Worm (Caenorhabditis elegans) whole organism, L2 larva: ENCODE results near the gene pqn-39.

Experiments
- C34F6.9 ChIP-seq: fragments of 150-350 bp; optimal IDR thresholded peaks from 2 replicates; lab custom pipeline; 2014; ENCODE audit warnings: missing biosample characterization, missing genetic modification characterization
- F13H6.1 ChIP-seq: sonication (generic microtip); optimal IDR thresholded peaks from 2 replicates; lab custom pipeline; 2016; ENCODE audit warnings: missing genetic modification characterization, missing compliant biosample characterization
- R02D3.7 ChIP-seq: fragments of 150-350 bp; optimal IDR thresholded peaks from 2 replicates; lab custom pipeline; 2014; ENCODE audit warnings: missing biosample characterization, missing genetic modification characterization
- Y55F3AM.14 ChIP-seq: fragments of 200-800 bp; sonication (Bioruptor generic); optimal IDR thresholded peaks from 2 replicates; lab custom pipeline; 2018; ENCODE audit warnings: mild to moderate bottlenecking, missing genetic modification characterization, missing compliant biosample characterization
- ZK546.5 ChIP-seq: sonication (generic microtip); optimal IDR thresholded peaks from 2 replicates; lab custom pipeline; 2017; ENCODE audit warnings: missing biosample characterization, missing genetic modification characterization
- alr-1 ChIP-seq: fragments of 150-350 bp; optimal IDR thresholded peaks from 2 replicates; lab custom pipeline; 2014; ENCODE audit warnings: missing biosample characterization, missing genetic modification characterization
- aly-2 ChIP-seq: fragments of 150-350 bp; optimal IDR thresholded peaks from 2 replicates; lab custom pipeline; 2014; ENCODE audit warnings: missing biosample characterization, missing genetic modification characterization
- ama-1 ChIP-seq: fragments of 150-350 bp; optimal IDR thresholded peaks from 2 replicates; lab custom pipeline; 2018; ENCODE audit warnings: inconsistent platforms
- blmp-1 ChIP-seq: sonication (generic microtip); optimal IDR thresholded peaks from 2 replicates; lab custom pipeline; 2017; ENCODE audit warnings: missing genetic modification characterization, mild to moderate bottlenecking, missing compliant biosample characterization, antibody characterized with exemption, moderate library complexity; ENCODE audit not compliant: insufficient read depth
- ceh-16 ChIP-seq: fragments of 150-350 bp; optimal IDR thresholded peaks from 2 replicates; lab custom pipeline; 2014; ENCODE audit warnings: missing biosample characterization, missing genetic modification characterization
- ceh-82 ChIP-seq: fragments of 150-350 bp; optimal IDR thresholded peaks from 2 replicates; lab custom pipeline; 2014; ENCODE audit warnings: missing biosample characterization, missing genetic modification characterization
- crh-2 ChIP-seq: sonication (generic microtip); optimal IDR thresholded peaks from 2 replicates; lab custom pipeline; 2017; ENCODE audit warnings: missing biosample characterization, missing genetic modification characterization
- dmd-4 ChIP-seq: sonication (generic microtip); optimal IDR thresholded peaks from 2 replicates; lab custom pipeline; 2017; ENCODE audit warnings: missing biosample characterization, missing genetic modification characterization
- egl-27 ChIP-seq: sonication (generic microtip); optimal IDR thresholded peaks from 3 replicates; lab custom pipeline; 2017; ENCODE audit warnings: missing biosample characterization, missing genetic modification reagents, missing genetic modification characterization
- elt-1 ChIP-seq: fragments of 150-350 bp; optimal IDR thresholded peaks from 2 replicates; lab custom pipeline; 2014; ENCODE audit warnings: missing biosample characterization, missing genetic modification characterization
- elt-3 ChIP-seq: sonication (generic microtip); optimal IDR thresholded peaks from 2 replicates; lab custom pipeline; 2017; ENCODE audit warnings: missing biosample characterization, missing genetic modification characterization
- fos-1 ChIP-seq: fragments of 150-350 bp; optimal IDR thresholded peaks from 2 replicates; lab custom pipeline; 2014; ENCODE audit warnings: missing biosample characterization, missing genetic modification characterization
- gmeb-1 ChIP-seq: fragments of 150-350 bp; optimal IDR thresholded peaks from 2 replicates; lab custom pipeline; 2014; ENCODE audit warnings: missing biosample characterization, missing genetic modification characterization
- lin-11 ChIP-seq: fragments of 150-350 bp; sonication (generic microtip); optimal IDR thresholded peaks from 2 replicates; lab custom pipeline; 2014; ENCODE audit warnings: missing biosample characterization, missing genetic modification characterization, inconsistent platforms, mixed read lengths
- lin-13 ChIP-seq: fragments of 150-350 bp; optimal IDR thresholded peaks from 2 replicates; lab custom pipeline; 2014; ENCODE audit warnings: missing biosample characterization, missing genetic modification reagents, missing genetic modification characterization
- lin-39 ChIP-seq: fragments of 150-350 bp; optimal IDR thresholded peaks from 2 replicates; lab custom pipeline; 2014; ENCODE audit warnings: missing biosample characterization, missing genetic modification reagents, missing genetic modification characterization
- lsy-2 ChIP-seq, 2 experiments: fragments of 150-350 bp in 1 of 2; sonication (generic microtip) in 1 of 2; optimal IDR thresholded peaks; 2 replicates each; lab custom pipeline; 2014 to 2017; ENCODE audit warnings: missing biosample characterization in 2 of 2, missing genetic modification characterization in 2 of 2
- mab-5 ChIP-seq: fragments of 150-350 bp; optimal IDR thresholded peaks from 2 replicates; lab custom pipeline; 2014; ENCODE audit warnings: missing biosample characterization, missing genetic modification characterization
- mbf-1 ChIP-seq: sonication (generic microtip); optimal IDR thresholded peaks from 2 replicates; lab custom pipeline; 2017; ENCODE audit warnings: missing biosample characterization, missing genetic modification characterization
- mdl-1 ChIP-seq, 2 experiments: fragments of 150-350 bp in 1 of 2; sonication (generic microtip) in 1 of 2; optimal IDR thresholded peaks; 2 replicates each; lab custom pipeline; 2017; ENCODE audit warnings: missing biosample characterization in 2 of 2, missing genetic modification characterization in 2 of 2
- nhr-10 ChIP-seq: sonication (generic microtip); optimal IDR thresholded peaks from 2 replicates; lab custom pipeline; 2017; ENCODE audit warnings: missing biosample characterization, missing genetic modification characterization
- nhr-11 ChIP-seq: fragments of 150-350 bp; optimal IDR thresholded peaks from 2 replicates; lab custom pipeline; 2014; ENCODE audit warnings: missing biosample characterization, missing genetic modification characterization
- nhr-12 ChIP-seq: fragments of 150-350 bp; optimal IDR thresholded peaks from 2 replicates; lab custom pipeline; 2014; ENCODE audit warnings: missing biosample characterization, missing genetic modification characterization
- nhr-129 ChIP-seq: fragments of 150-350 bp; optimal IDR thresholded peaks from 2 replicates; lab custom pipeline; 2014; ENCODE audit warnings: missing biosample characterization, missing genetic modification characterization
- nhr-21 ChIP-seq: fragments of 150-350 bp; optimal IDR thresholded peaks from 2 replicates; lab custom pipeline; 2014; ENCODE audit warnings: missing biosample characterization, missing genetic modification characterization
- nhr-23 ChIP-seq: fragments of 150-350 bp; optimal IDR thresholded peaks from 2 replicates; lab custom pipeline; 2014; ENCODE audit warnings: missing biosample characterization, missing genetic modification reagents, missing genetic modification characterization
- nhr-237 ChIP-seq: fragments of 150-350 bp; optimal IDR thresholded peaks from 2 replicates; lab custom pipeline; 2014; ENCODE audit warnings: missing biosample characterization, missing genetic modification characterization
- nhr-25 ChIP-seq: fragments of 150-350 bp; sonication (generic microtip); optimal IDR thresholded peaks from 3 replicates; lab custom pipeline; 2014; ENCODE audit warnings: missing biosample characterization, missing genetic modification characterization
- nhr-6 ChIP-seq: fragments of 150-350 bp; optimal IDR thresholded peaks from 2 replicates; lab custom pipeline; 2014; ENCODE audit warnings: missing biosample characterization, missing genetic modification characterization
- nhr-77 ChIP-seq: fragments of 150-350 bp; optimal IDR thresholded peaks from 2 replicates; lab custom pipeline; 2014; ENCODE audit warnings: missing biosample characterization, missing genetic modification characterization
- peb-1 ChIP-seq: fragments of 150-350 bp; optimal IDR thresholded peaks from 2 replicates; lab custom pipeline; 2014; ENCODE audit warnings: missing biosample characterization, missing genetic modification characterization
- sem-4 ChIP-seq: fragments of 150-350 bp; optimal IDR thresholded peaks from 2 replicates; lab custom pipeline; 2014; ENCODE audit warnings: missing biosample characterization, missing genetic modification reagents, missing genetic modification characterization
- skn-1 ChIP-seq: sonication (generic microtip); optimal IDR thresholded peaks from 2 replicates; lab custom pipeline; 2017; ENCODE audit warnings: missing biosample characterization, missing genetic modification characterization
- sma-3 ChIP-seq: sonication (generic microtip); optimal IDR thresholded peaks from 2 replicates; lab custom pipeline; 2016; ENCODE audit warnings: missing genetic modification reagents, missing genetic modification characterization, missing compliant biosample characterization
- sma-9 ChIP-seq, 2 experiments: fragments of 150-350 bp in 1 of 2; sonication (generic microtip) in 1 of 2; optimal IDR thresholded peaks; 2 replicates each; lab custom pipeline; 2014 to 2016; ENCODE audit warnings: missing genetic modification characterization in 2 of 2, mild to moderate bottlenecking in 1 of 2, missing biosample characterization in 1 of 2, missing compliant biosample characterization in 1 of 2, missing genetic modification reagents in 1 of 2, moderate library complexity in 1 of 2
- snpc-4 ChIP-seq: fragments of 150-350 bp; optimal IDR thresholded peaks from 2 replicates; lab custom pipeline; 2014; ENCODE audit warnings: missing biosample characterization, missing genetic modification characterization
- unc-39 ChIP-seq: fragments of 150-350 bp; optimal IDR thresholded peaks from 2 replicates; lab custom pipeline; 2014; ENCODE audit warnings: missing biosample characterization, missing genetic modification characterization
- unc-55 ChIP-seq: fragments of 150-350 bp; sonication (generic microtip); optimal IDR thresholded peaks from 3 replicates; lab custom pipeline; 2014; ENCODE audit warnings: missing biosample characterization, missing genetic modification reagents, missing genetic modification characterization
- unc-62 ChIP-seq: fragments of 150-350 bp; optimal IDR thresholded peaks from 2 replicates; lab custom pipeline; 2014; ENCODE audit warnings: missing biosample characterization, missing genetic modification reagents, missing genetic modification characterization
- zag-1 ChIP-seq: fragments of 150-350 bp; optimal IDR thresholded peaks from 2 replicates; lab custom pipeline; 2014; ENCODE audit warnings: missing biosample characterization, missing genetic modification characterization
- ztf-1 ChIP-seq: fragments of 200-800 bp; sonication (Bioruptor generic); conservative IDR thresholded peaks from 2 replicates; pipeline ENCODE4 v1.3.6; 2022; ENCODE audit warnings: missing genetic modification characterization, missing compliant biosample characterization
- ztf-11 ChIP-seq: sonication (generic microtip); optimal IDR thresholded peaks from 2 replicates; lab custom pipeline; 2017; ENCODE audit warnings: missing biosample characterization, missing genetic modification characterization
- ztf-4 ChIP-seq: fragments of 150-350 bp; optimal IDR thresholded peaks from 2 replicates; lab custom pipeline; 2014; ENCODE audit warnings: missing biosample characterization, missing genetic modification characterization

Gene pqn-39

ce11 chrX:13980417-13980816 lies 11.9 kb upstream of the pqn-39 start, which contains the start of gene arrd-24:
TSS of gene arrd-24 (minus strand) at chrX:13980517.
- peak; percentile 12 for TF ChIP-seq fos-1 (tag; lab: Kevin White, UChicago)

ce11 chrX:13977439-13978118 lies 9.1 kb upstream of the pqn-39 start, which contains the start of gene F48F7.6:
TSS of gene F48F7.6 (plus strand) at chrX:13977829.
- no peak for TF ChIP-seq peb-1 (tag; lab: Kevin White, UChicago)
- no peak for TF ChIP-seq nhr-6 (tag; lab: Kevin White, UChicago)
- TF ChIP-seq nhr-10: no peak
- no peak for TF ChIP-seq zag-1
- peak; percentile 75 for TF ChIP-seq nhr-129 (tag; lab: Kevin White, UChicago)
- no peak for TF ChIP-seq nhr-12 (tag; lab: Kevin White, UChicago)
- TF ChIP-seq lin-11 (tag; lab: Kevin White, UChicago): peak; percentile 36
- TF ChIP-seq mbf-1 (tag; lab: Kevin White, UChicago): no peak
- TF ChIP-seq snpc-4 (tag; lab: Kevin White, UChicago): peak; percentile 13
- no peak for TF ChIP-seq sma-9 (GFP tag; optimal IDR thresholded peaks at IDR 0.05; lab: Kevin White, UChicago)
- no peak for TF ChIP-seq sma-9 (tag; optimal IDR thresholded peaks at IDR 0.05; lab: Kevin White, UChicago)
- TF ChIP-seq ZK546.5 (tag; lab: Kevin White, UChicago): no peak
- no peak for TF ChIP-seq dmd-4 (tag; lab: Kevin White, UChicago)
- TF ChIP-seq alr-1 (tag; lab: Kevin White, UChicago): no peak
- TF ChIP-seq ceh-16 (tag; lab: Kevin White, UChicago): no peak
- TF ChIP-seq elt-1 (tag; lab: Kevin White, UChicago): no peak
- TF ChIP-seq nhr-23 (tag; lab: Kevin White, UChicago): no peak
- no peak for TF ChIP-seq blmp-1 (tag; lab: Kevin White, UChicago)
- no peak for TF ChIP-seq ceh-82 (tag; lab: Kevin White, UChicago)
- TF ChIP-seq crh-2 (tag; lab: Kevin White, UChicago): peak; percentile 28
- TF ChIP-seq skn-1: no peak
- TF ChIP-seq C34F6.9 (tag; lab: Kevin White, UChicago): peak; percentile 67
- TF ChIP-seq lsy-2 (tag; optimal IDR thresholded peaks at IDR 0.05; lab: Kevin White, UChicago): peak in 1 of 2 experiments; percentile 54
- TF ChIP-seq aly-2: no peak
- no peak for TF ChIP-seq nhr-237 (tag; lab: Kevin White, UChicago)
- no peak for TF ChIP-seq unc-39
- TF ChIP-seq ztf-11 (tag; lab: Kevin White, UChicago): no peak
- TF ChIP-seq sem-4: peak; percentile 8
- TF ChIP-seq F13H6.1: peak; percentile 2
- TF ChIP-seq mab-5: no peak
- TF ChIP-seq nhr-25 (tag; lab: Kevin White, UChicago): no peak
- TF ChIP-seq ama-1: peak; percentile 1
- TF ChIP-seq mdl-1 (tag; optimal IDR thresholded peaks at IDR 0.05; lab: Kevin White, UChicago): peak in 1 of 2 experiments; percentile 34
- TF ChIP-seq ztf-1: no peak
- TF ChIP-seq elt-3 (tag; lab: Kevin White, UChicago): no peak
- no peak for TF ChIP-seq sma-3
- no peak for TF ChIP-seq nhr-21 (tag; lab: Kevin White, UChicago)
- TF ChIP-seq nhr-77 (tag; lab: Kevin White, UChicago): no peak
- peak; percentile 35 for TF ChIP-seq unc-55 (GFP tag; lab: Kevin White, UChicago)
- no peak for TF ChIP-seq lin-13 (GFP tag; lab: Kevin White, UChicago)
- TF ChIP-seq Y55F3AM.14 (GFP tag; lab: Kevin White, UChicago): no peak
- peak; percentile 14 for TF ChIP-seq gmeb-1
- no peak for TF ChIP-seq unc-62 (GFP tag; lab: Kevin White, UChicago)
- no peak for TF ChIP-seq nhr-11 (tag; lab: Kevin White, UChicago)
- no peak for TF ChIP-seq R02D3.7 (tag; lab: Kevin White, UChicago)
- TF ChIP-seq lin-39: no peak
- TF ChIP-seq ztf-4 (tag; lab: Kevin White, UChicago): peak; percentile 8
- peak; percentile 16 for TF ChIP-seq fos-1 (tag; lab: Kevin White, UChicago)
- no peak for TF ChIP-seq egl-27 (tag; lab: Kevin White, UChicago)
